Fruit fly (Drosophila melanogaster) whole organism, embryonic: ENCODE measurements around the gene Ogdh.

Experiments
- Asciz ChIP-seq: fragments of 200-800 bp; sonication (Bioruptor generic); optimal IDR thresholded peaks from 2 replicates; lab custom pipeline; 2017; ENCODE audit warnings: missing biosample characterization, mild to moderate bottlenecking, missing genetic modification characterization, missing genetic modification reagents
- Atf6 ChIP-seq: fragments of 200-800 bp; sonication (Bioruptor generic); IDR thresholded peaks from 2 replicates; pipeline ENCODE4 v1.3.6; 2022; ENCODE audit warnings: missing biosample characterization, missing genetic modification characterization
- CG1024 ChIP-seq: fragments of 200-800 bp; sonication (Bioruptor generic); IDR thresholded peaks from 2 replicates; pipeline ENCODE4 v1.3.6; 2022; ENCODE audit warnings: missing biosample characterization, missing genetic modification characterization
- CG10267 ChIP-seq: fragments of 200-800 bp; sonication (Bioruptor generic); optimal IDR thresholded peaks from 2 replicates; lab custom pipeline; 2018; ENCODE audit warnings: missing biosample characterization, mild to moderate bottlenecking, missing genetic modification characterization, moderate library complexity
- CG10462 ChIP-seq: fragments of 200-800 bp; sonication (Bioruptor generic); optimal IDR thresholded peaks from 2 replicates; lab custom pipeline; 2016; ENCODE audit warnings: missing biosample characterization, missing genetic modification characterization
- CG11247 ChIP-seq: fragments of 200-800 bp; sonication (Bioruptor generic); IDR thresholded peaks from 2 replicates; pipeline ENCODE4 v1.3.6; 2022; ENCODE audit warnings: missing biosample characterization, missing genetic modification characterization
- CG11695 ChIP-seq: fragments of 200-800 bp; sonication (Bioruptor generic); IDR thresholded peaks from 3 replicates; pipeline ENCODE4 v1.3.6; 2022; ENCODE audit warnings: missing biosample characterization, missing genetic modification characterization
- CG12071 ChIP-seq: fragments of 200-800 bp; sonication (Bioruptor generic); optimal IDR thresholded peaks from 3 replicates; lab custom pipeline; 2018; ENCODE audit warnings: missing biosample characterization, mild to moderate bottlenecking, missing genetic modification characterization
- CG12391 ChIP-seq: fragments of 200-800 bp; sonication (Bioruptor generic); optimal IDR thresholded peaks from 3 replicates; lab custom pipeline; 2018; ENCODE audit warnings: missing biosample characterization, mild to moderate bottlenecking, missing genetic modification characterization, moderate library complexity
- CG14014 ChIP-seq: fragments of 200-800 bp; sonication (Bioruptor generic); IDR thresholded peaks from 2 replicates; pipeline ENCODE4 v1.3.6; 2022; ENCODE audit warnings: missing biosample characterization, missing genetic modification characterization
- CG14965 ChIP-seq: fragments of 200-800 bp; sonication (Bioruptor generic); optimal IDR thresholded peaks from 2 replicates; lab custom pipeline; 2016; ENCODE audit warnings: missing biosample characterization, missing genetic modification characterization, borderline replicate concordance
- CG15011 ChIP-seq: fragments of 200-800 bp; sonication (Bioruptor generic); optimal IDR thresholded peaks from 3 replicates; lab custom pipeline; 2018; ENCODE audit warnings: missing biosample characterization, mild to moderate bottlenecking, missing genetic modification characterization
- CG15269 ChIP-seq: fragments of 200-800 bp; sonication (Bioruptor generic); optimal IDR thresholded peaks from 2 replicates; lab custom pipeline; 2018; ENCODE audit warnings: missing biosample characterization, mild to moderate bottlenecking, missing genetic modification characterization, moderate library complexity
- CG16779 ChIP-seq: fragments of 200-800 bp; sonication (Bioruptor generic); IDR thresholded peaks from 2 replicates; pipeline ENCODE4 v1.3.6; 2022; ENCODE audit warnings: missing biosample characterization, missing genetic modification characterization
- CG18764 ChIP-seq: fragments of 200-800 bp; sonication (Bioruptor generic); optimal IDR thresholded peaks from 3 replicates; lab custom pipeline; 2016; ENCODE audit warnings: missing biosample characterization, missing genetic modification characterization
- CG2116 ChIP-seq: fragments of 200-800 bp; sonication (Bioruptor generic); optimal IDR thresholded peaks from 3 replicates; lab custom pipeline; 2018; ENCODE audit warnings: missing biosample characterization, mild to moderate bottlenecking, missing genetic modification characterization
- CG2199 ChIP-seq: fragments of 200-800 bp; sonication (Bioruptor generic); IDR thresholded peaks from 3 replicates; pipeline ENCODE4 v1.3.6; 2022; ENCODE audit warnings: missing biosample characterization, missing genetic modification characterization
- CG2678 ChIP-seq: fragments of 200-800 bp; sonication (Bioruptor generic); optimal IDR thresholded peaks from 3 replicates; lab custom pipeline; 2019; ENCODE audit warnings: missing biosample characterization, mild to moderate bottlenecking, missing genetic modification characterization, moderate library complexity
- CG3163 ChIP-seq: fragments of 200-800 bp; sonication (Bioruptor generic); optimal IDR thresholded peaks from 3 replicates; lab custom pipeline; 2016; ENCODE audit warnings: missing biosample characterization, missing genetic modification characterization
- CG4617 ChIP-seq: fragments of 200-800 bp; sonication (Bioruptor generic); optimal IDR thresholded peaks from 3 replicates; lab custom pipeline; 2016; ENCODE audit warnings: missing biosample characterization, missing genetic modification characterization, borderline replicate concordance
- CG4730 ChIP-seq: fragments of 200-800 bp; sonication (Bioruptor generic); IDR thresholded peaks from 2 replicates; pipeline ENCODE4 v1.3.6; 2022; ENCODE audit warnings: missing biosample characterization, missing genetic modification characterization
- CG5180 ChIP-seq: fragments of 200-800 bp; sonication (Bioruptor generic); optimal IDR thresholded peaks from 3 replicates; lab custom pipeline; 2017; ENCODE audit warnings: missing biosample characterization, missing genetic modification characterization, mild to moderate bottlenecking, moderate library complexity, missing genetic modification reagents
- CG8089 ChIP-seq: fragments of 200-800 bp; sonication (Bioruptor generic); optimal IDR thresholded peaks from 3 replicates; lab custom pipeline; 2016; ENCODE audit warnings: missing biosample characterization, missing genetic modification characterization
- CG8290 ChIP-seq, 3 experiments: fragments of 200-800 bp; sonication (Bioruptor generic); optimal IDR thresholded peaks; 2 replicates each; lab custom pipeline; 2016 to 2019; ENCODE audit warnings: missing biosample characterization in 3 of 3, missing genetic modification characterization in 3 of 3, mild to moderate bottlenecking in 2 of 3, moderate library complexity in 1 of 3
- CG8478 ChIP-seq: fragments of >200 bp; optimal IDR thresholded peaks from 2 replicates; lab custom pipeline; 2018
- Deaf1 ChIP-seq: fragments of 200-800 bp; optimal IDR thresholded peaks from 3 replicates; lab custom pipeline; 2019; ENCODE audit warnings: missing biosample characterization, mild to moderate bottlenecking, missing genetic modification characterization, moderate library complexity
- Dip3 ChIP-seq: fragments of 200-800 bp; sonication (Bioruptor generic); optimal IDR thresholded peaks from 3 replicates; lab custom pipeline; 2016; ENCODE audit warnings: missing biosample characterization, missing genetic modification characterization
- Ets65A ChIP-seq: fragments of 200-800 bp; sonication (Bioruptor generic); peaks from one replicate; lab custom pipeline; 2016; ENCODE audit warnings: missing biosample characterization, missing genetic modification characterization
- H15 ChIP-seq: fragments of 200-800 bp; sonication (Bioruptor generic); IDR thresholded peaks from 3 replicates; pipeline ENCODE4 v1.3.6; 2022; ENCODE audit warnings: missing biosample characterization, missing genetic modification characterization
- MESR4 ChIP-seq: fragments of 200-800 bp; sonication (Bioruptor generic); optimal IDR thresholded peaks from 2 replicates; lab custom pipeline; 2018; ENCODE audit warnings: missing biosample characterization, mild to moderate bottlenecking, missing genetic modification characterization, moderate library complexity
- Rx ChIP-seq: fragments of 200-800 bp; sonication (Bioruptor generic); IDR thresholded peaks from 2 replicates; pipeline ENCODE4 v1.3.6; 2022; ENCODE audit warnings: missing biosample characterization, missing genetic modification characterization
- Spps ChIP-seq: fragments of 200-800 bp; sonication (Bioruptor generic); optimal IDR thresholded peaks from 2 replicates; lab custom pipeline; 2018; ENCODE audit warnings: missing biosample characterization, mild to moderate bottlenecking, missing genetic modification characterization
- ab ChIP-seq: fragments of 200-800 bp; sonication (Bioruptor generic); optimal IDR thresholded peaks from 2 replicates; lab custom pipeline; 2016; ENCODE audit warnings: missing biosample characterization, missing genetic modification characterization
- abd-A ChIP-seq: fragments of 200-800 bp; sonication (Bioruptor generic); optimal IDR thresholded peaks from 3 replicates; lab custom pipeline; 2019; ENCODE audit warnings: missing biosample characterization, mild to moderate bottlenecking, missing genetic modification characterization, moderate library complexity
- bbx ChIP-seq: fragments of 200-800 bp; sonication (Bioruptor generic); IDR thresholded peaks from 2 replicates; pipeline ENCODE4 v1.3.6; 2022; ENCODE audit warnings: missing biosample characterization, missing genetic modification characterization; ENCODE audit not compliant: partially characterized antibody
- bowl ChIP-seq: fragments of 200-800 bp; sonication (Bioruptor generic); IDR thresholded peaks from 2 replicates; pipeline ENCODE4 v1.3.6; 2022; ENCODE audit warnings: missing biosample characterization, missing genetic modification characterization
- cato ChIP-seq: fragments of 200-800 bp; sonication (Bioruptor generic); optimal IDR thresholded peaks from 2 replicates; lab custom pipeline; 2016; ENCODE audit warnings: missing biosample characterization, missing genetic modification characterization, borderline replicate concordance
- chm ChIP-seq: fragments of 200-800 bp; sonication (Bioruptor generic); IDR thresholded peaks from 2 replicates; pipeline ENCODE4 v1.3.6; 2022; ENCODE audit warnings: missing biosample characterization, missing genetic modification characterization
- ci ChIP-seq: fragments of 200-800 bp; sonication (Bioruptor generic); IDR thresholded peaks from 3 replicates; pipeline ENCODE4 v1.3.6; 2022; ENCODE audit warnings: missing biosample characterization, missing genetic modification characterization
- cwo ChIP-seq: fragments of 200-800 bp; sonication (Bioruptor generic); optimal IDR thresholded peaks from 3 replicates; lab custom pipeline; 2017; ENCODE audit warnings: missing biosample characterization, missing genetic modification characterization, mild to moderate bottlenecking, moderate library complexity, missing genetic modification reagents
- da ChIP-seq: fragments of 200-800 bp; sonication (Bioruptor generic); optimal IDR thresholded peaks from 2 replicates; lab custom pipeline; 2016; ENCODE audit warnings: missing biosample characterization, missing genetic modification characterization
- dysf ChIP-seq: fragments of 200-800 bp; sonication (Bioruptor generic); IDR thresholded peaks from 3 replicates; pipeline ENCODE4 v1.3.6; 2022; ENCODE audit warnings: missing biosample characterization, missing genetic modification characterization
- ems ChIP-seq: fragments of 200-800 bp; sonication (Bioruptor generic); optimal IDR thresholded peaks from 3 replicates; lab custom pipeline; 2016; ENCODE audit warnings: missing biosample characterization, missing genetic modification characterization
- grn ChIP-seq: fragments of 200-800 bp; sonication (Bioruptor generic); optimal IDR thresholded peaks from 3 replicates; lab custom pipeline; 2017; ENCODE audit warnings: missing biosample characterization, missing genetic modification characterization
- gro ChIP-seq: fragments of 200-800 bp; sonication (Bioruptor generic); optimal IDR thresholded peaks from 2 replicates; lab custom pipeline; 2016; ENCODE audit warnings: missing biosample characterization, missing genetic modification characterization
- jigr1 ChIP-seq: fragments of 200-800 bp; sonication (Bioruptor generic); IDR thresholded peaks from 3 replicates; pipeline ENCODE4 v1.3.6; 2022; ENCODE audit warnings: missing biosample characterization, missing genetic modification characterization
- jing ChIP-seq: fragments of 200-800 bp; sonication (Bioruptor generic); optimal IDR thresholded peaks from 2 replicates; lab custom pipeline; 2018; ENCODE audit warnings: missing biosample characterization, mild to moderate bottlenecking, missing genetic modification characterization
- pfk ChIP-seq: fragments of 200-800 bp; sonication (Bioruptor generic); optimal IDR thresholded peaks from 2 replicates; lab custom pipeline; 2018; ENCODE audit warnings: missing biosample characterization, mild to moderate bottlenecking, missing genetic modification characterization, moderate library complexity
- unc-4 ChIP-seq: fragments of 200-800 bp; sonication (Bioruptor generic); IDR thresholded peaks from 2 replicates; pipeline ENCODE4 v1.3.6; 2022; ENCODE audit warnings: missing biosample characterization, missing genetic modification characterization; ENCODE audit not compliant: partially characterized antibody

Gene Ogdh

DNA sequence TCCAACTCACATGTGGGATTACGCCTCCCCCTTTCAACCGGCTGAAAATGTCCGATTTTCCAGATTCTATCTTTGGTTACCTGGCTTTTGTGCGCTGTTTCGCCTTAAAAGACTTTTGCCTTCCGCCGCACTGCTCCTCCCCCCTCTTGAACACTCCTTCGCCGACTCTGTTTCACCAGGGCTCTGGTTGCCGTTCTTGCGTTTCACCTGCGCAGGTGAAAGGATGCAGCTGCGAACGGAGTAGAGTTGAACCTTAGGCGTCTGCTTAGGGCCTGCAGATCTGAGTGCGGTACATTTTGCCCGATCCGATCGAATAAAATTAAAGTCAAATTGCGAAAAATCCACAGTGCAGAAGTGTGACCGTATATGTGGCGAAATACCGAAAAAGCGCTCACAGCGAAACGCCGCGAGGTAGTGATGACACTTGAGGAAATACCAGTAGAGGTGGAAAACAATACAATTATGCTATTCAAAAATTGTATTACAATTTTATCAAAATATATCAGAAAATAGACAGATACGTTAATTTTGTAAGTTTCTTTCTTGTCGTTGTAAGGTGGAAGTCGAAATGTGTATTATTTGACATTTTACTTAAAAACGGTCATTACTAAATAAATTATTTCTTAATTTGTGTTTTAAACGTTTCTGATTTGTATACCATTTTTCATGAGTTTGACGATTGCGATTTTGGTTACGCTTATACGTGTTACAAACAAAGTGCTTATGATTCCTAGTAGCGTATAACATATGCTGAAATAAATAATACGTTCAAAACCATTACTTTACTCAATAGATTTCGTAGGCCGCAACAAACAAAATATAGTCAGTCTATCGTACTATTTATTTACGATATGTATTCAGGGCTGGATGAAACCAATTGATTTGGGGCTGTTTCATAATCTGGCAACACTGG lies 61.3 kb downstream of the Ogdh start, which contains the start of the genes CG6664 and CG7728 (continued):
- TF ChIP-seq CG10267 (tag; lab: Kevin White, UChicago): peak; percentile 35
- no peak for TF ChIP-seq gro (GFP tag; lab: Kevin White, UChicago)
- no peak for TF ChIP-seq CG14965 (GFP tag; lab: Kevin White, UChicago)
- no peak for TF ChIP-seq bowl
- peak; percentile 50; the same call in 1 of the 2 replicates for TF ChIP-seq Rx (GFP tag; lab: Robert Waterston, UW)
- no peak; the same call in 1 of the 2 replicates for TF ChIP-seq Atf6 (GFP tag; lab: Robert Waterston, UW)
- no peak for TF ChIP-seq CG8089 (GFP tag; lab: Kevin White, UChicago)
- TF ChIP-seq CG11695: no peak
- TF ChIP-seq CG4617 (GFP tag; lab: Kevin White, UChicago): peak; percentile 87
- TF ChIP-seq ab (GFP tag; lab: Kevin White, UChicago): peak; percentile 9
- no peak for TF ChIP-seq da
- no peak for TF ChIP-seq CG15269 (tag; lab: Kevin White, UChicago)
- no peak for TF ChIP-seq cato (GFP tag; lab: Kevin White, UChicago)
- TF ChIP-seq pfk (GFP tag; lab: Kevin White, UChicago): no peak
- TF ChIP-seq CG12391 (tag; lab: Kevin White, UChicago): peak; percentile 59
- TF ChIP-seq Ets65A (GFP tag; lab: Kevin White, UChicago): peak; percentile 95
- no peak for TF ChIP-seq Asciz (GFP tag; lab: Kevin White, UChicago)
- TF ChIP-seq H15 (GFP tag; lab: Robert Waterston, UW): peak; percentile 30; the same call in 1 of the 3 replicates
- no peak for TF ChIP-seq CG10462 (GFP tag; lab: Kevin White, UChicago)
- no peak for TF ChIP-seq CG8478 (lab: Kevin White, UChicago)
- TF ChIP-seq CG12071 (GFP tag; lab: Kevin White, UChicago): no peak
- no peak for TF ChIP-seq CG4730 (GFP tag; lab: Robert Waterston, UW)
- TF ChIP-seq CG8290 (GFP tag; optimal IDR thresholded peaks at IDR 0.05; lab: Kevin White, UChicago): peak; percentile 5
- TF ChIP-seq CG8290 (tag; optimal IDR thresholded peaks at IDR 0.05; lab: Kevin White, UChicago): peak; percentile 27 to 47
- TF ChIP-seq CG14014 (GFP tag; lab: Robert Waterston, UW): peak; percentile 25
- TF ChIP-seq MESR4 (GFP tag; lab: Kevin White, UChicago): peak; percentile 95
- TF ChIP-seq CG5180 (GFP tag; lab: Kevin White, UChicago): no peak
- peak; percentile 57; the same call in 1 of the 2 replicates for TF ChIP-seq chm (GFP tag; lab: Robert Waterston, UW)
- no peak for TF ChIP-seq CG1024
- TF ChIP-seq CG15011: no peak
- TF ChIP-seq unc-4 (GFP tag; lab: Robert Waterston, UW): peak; percentile 53; the same call in 1 of the 2 replicates
- TF ChIP-seq grn (GFP tag; lab: Kevin White, UChicago): no peak
- TF ChIP-seq CG2199 (GFP tag; lab: Robert Waterston, UW): no peak
- peak; percentile 18; the same call in 1 of the 3 replicates for TF ChIP-seq jigr1 (GFP tag; lab: Robert Waterston, UW)
- TF ChIP-seq CG16779 (GFP tag; lab: Robert Waterston, UW): no peak
- TF ChIP-seq Spps: no peak
- TF ChIP-seq CG3163 (GFP tag; lab: Kevin White, UChicago): peak; percentile 29
- peak; percentile 52 for TF ChIP-seq CG11247 (GFP tag; lab: Robert Waterston, UW)
- TF ChIP-seq ci (GFP tag; lab: Robert Waterston, UW): peak; percentile 70
- TF ChIP-seq ems (GFP tag; lab: Kevin White, UChicago): no peak
- TF ChIP-seq CG2116 (GFP tag; lab: Kevin White, UChicago): peak; percentile 42
- TF ChIP-seq cwo (GFP tag; lab: Kevin White, UChicago): no peak
- TF ChIP-seq Deaf1: no peak
- no peak for TF ChIP-seq jing
- TF ChIP-seq CG2678: no peak
- TF ChIP-seq abd-A (tag; lab: Kevin White, UChicago): no peak
- peak; percentile 35 for TF ChIP-seq Dip3 (GFP tag; lab: Kevin White, UChicago)
- TF ChIP-seq CG18764 (GFP tag; lab: Kevin White, UChicago): no peak
- peak; percentile 16; the same call in 1 of the 3 replicates for TF ChIP-seq dysf (GFP tag; lab: Robert Waterston, UW)
- peak; percentile 41 for TF ChIP-seq bbx (GFP tag; lab: Robert Waterston, UW)
